Worm (Caenorhabditis elegans): ENCODE results near the gene ttb-1.

Gene ttb-1

ce11 chrV:123915-124314 is 32.7 kb upstream of the ttb-1 start:
- TF ChIP-seq nhr-2 (tag; optimal IDR thresholded peaks at IDR 0.05): no peak
- TF ChIP-seq nhr-76 (tag; optimal IDR thresholded peaks at IDR 0.05): no peak
- no peak for TF ChIP-seq unc-39 (tag; optimal IDR thresholded peaks at IDR 0.05)
- TF ChIP-seq pha-4 (tag; optimal IDR thresholded peaks at IDR 0.05): no peak
- no peak for TF ChIP-seq blmp-1 (tag; optimal IDR thresholded peaks at IDR 0.05)
- TF ChIP-seq drap-1 (GFP tag; optimal IDR thresholded peaks at IDR 0.05): no peak
- TF ChIP-seq sem-2 (GFP tag; optimal IDR thresholded peaks at IDR 0.05): no peak

ce11 chrV:126610-127009 is 30.0 kb upstream of the ttb-1 start, which contains the start of gene W03F9.1:
Gene W03F9.1, minus strand, starts transcription at chrV:126718.
- TF ChIP-seq mep-1 (tag; optimal IDR thresholded peaks at IDR 0.05) (peak; percentile 51), M03D4.4 (tag; optimal IDR thresholded peaks at IDR 0.05) (no peak), ceh-43 (GFP tag; optimal IDR thresholded peaks at IDR 0.05) (peak; percentile 41), lsy-2 (tag; optimal IDR thresholded peaks at IDR 0.05) (peak; percentile 23), ces-1 (GFP tag; optimal IDR thresholded peaks at IDR 0.05) (peak; percentile 92), lin-13 (tag; optimal IDR thresholded peaks at IDR 0.05) (peak; percentile 42), ceh-39 (tag; optimal IDR thresholded peaks at IDR 0.05) (no peak), nhr-237 (tag; optimal IDR thresholded peaks at IDR 0.05) (peak; percentile 49), pha-4 (tag; optimal IDR thresholded peaks at IDR 0.05) (peak; percentile 18)

ce11 chrV:127882-128281 is 28.7 kb upstream of the ttb-1 start, which contains the start of the genes W03F9.2 and sftb-2:
Gene W03F9.2, minus strand, starts transcription at chrV:128034.
Gene sftb-2, plus strand, starts transcription at chrV:128237.
- TF ChIP-seq ces-1 (GFP tag; optimal IDR thresholded peaks at IDR 0.05): peak; percentile 95
- TF ChIP-seq lsy-2 (tag; optimal IDR thresholded peaks at IDR 0.05): peak; percentile 50
- TF ChIP-seq bed-3 (GFP tag; optimal IDR thresholded peaks at IDR 0.05): no peak

- no peak for TF ChIP-seq ces-1 (GFP tag; optimal IDR thresholded peaks at IDR 0.05)
- TF ChIP-seq unc-62 (GFP tag; optimal IDR thresholded peaks at IDR 0.05): no peak
- TF ChIP-seq tbx-8 (GFP tag; optimal IDR thresholded peaks at IDR 0.05): no peak
- no peak for TF ChIP-seq unc-39 (tag; optimal IDR thresholded peaks at IDR 0.05)
- no peak for TF ChIP-seq blmp-1 (tag; optimal IDR thresholded peaks at IDR 0.05)
- no peak for TF ChIP-seq elt-3 (tag; optimal IDR thresholded peaks at IDR 0.05)
- TF ChIP-seq nhr-237 (tag; optimal IDR thresholded peaks at IDR 0.05): no peak
- TF ChIP-seq lin-13 (tag; optimal IDR thresholded peaks at IDR 0.05): no peak
- no peak for TF ChIP-seq M03D4.4 (tag; optimal IDR thresholded peaks at IDR 0.05)
- TF ChIP-seq ceh-83 (GFP tag; optimal IDR thresholded peaks at IDR 0.05): no peak
- TF ChIP-seq flh-1 (GFP tag; optimal IDR thresholded peaks at IDR 0.05): no peak
Observed at ce11 chrV:130186-130585, 26.4 kb upstream of the ttb-1 start.

- TF ChIP-seq nhr-2 (tag; optimal IDR thresholded peaks at IDR 0.05) (no peak), elt-1 (tag; optimal IDR thresholded peaks at IDR 0.05; ENCODE audit: borderline replicate concordance, insufficient read depth) (no peak), mep-1 (tag; optimal IDR thresholded peaks at IDR 0.05) (no peak), drap-1 (GFP tag; optimal IDR thresholded peaks at IDR 0.05) (no peak), ceh-43 (GFP tag; optimal IDR thresholded peaks at IDR 0.05) (no peak), ceh-39 (tag; optimal IDR thresholded peaks at IDR 0.05) (no peak), hlh-1 (tag; optimal IDR thresholded peaks at IDR 0.05) (no peak), lsy-2 (tag; optimal IDR thresholded peaks at IDR 0.05) (no peak), snpc-4 (tag; optimal IDR thresholded peaks at IDR 0.05) (no peak), elt-3 (tag; optimal IDR thresholded peaks at IDR 0.05) (no peak), tbx-8 (GFP tag; optimal IDR thresholded peaks at IDR 0.05) (no peak), lin-32 (GFP tag; optimal IDR thresholded peaks at IDR 0.05) (no peak), ces-1 (GFP tag; optimal IDR thresholded peaks at IDR 0.05) (no peak), ztf-11 (tag; optimal IDR thresholded peaks at IDR 0.05) (no peak), unc-62 (GFP tag; optimal IDR thresholded peaks at IDR 0.05) (no peak)
Observed at ce11 chrV:137667-138066, 19.0 kb upstream of the ttb-1 start.

- TF ChIP-seq cnd-1 (tag; optimal IDR thresholded peaks at IDR 0.05) (no peak), ceh-43 (GFP tag; optimal IDR thresholded peaks at IDR 0.05) (no peak), unc-120 (tag; optimal IDR thresholded peaks at IDR 0.05; ENCODE audit: poor library complexity, severe bottlenecking) (no peak), nhr-2 (tag; optimal IDR thresholded peaks at IDR 0.05) (no peak), ztf-11 (tag; optimal IDR thresholded peaks at IDR 0.05) (no peak), bed-3 (GFP tag; optimal IDR thresholded peaks at IDR 0.05) (no peak), nhr-12 (tag; optimal IDR thresholded peaks at IDR 0.05) (no peak), ceh-39 (tag; optimal IDR thresholded peaks at IDR 0.05) (no peak), M03D4.4 (tag; optimal IDR thresholded peaks at IDR 0.05) (no peak), mab-5 (tag; optimal IDR thresholded peaks at IDR 0.05) (no peak), hlh-1 (tag; optimal IDR thresholded peaks at IDR 0.05) (no peak), nhr-76 (tag; optimal IDR thresholded peaks at IDR 0.05) (no peak), sptf-1 (tag; optimal IDR thresholded peaks at IDR 0.05) (no peak), pha-4 (tag; optimal IDR thresholded peaks at IDR 0.05) (no peak), flh-1 (GFP tag; optimal IDR thresholded peaks at IDR 0.05) (no peak), lin-13 (tag; optimal IDR thresholded peaks at IDR 0.05) (no peak)
Observed at ce11 chrV:138592-138991, 18.0 kb upstream of the ttb-1 start, which contains the start of gene W03F9.9. Gene W03F9.9, plus strand, starts transcription at chrV:138892.

All from whole organism, mixed stage, embryonic.